Fruit fly (Drosophila melanogaster) Kc167 (cell line): ENCODE results near the gene CG12104.

Experiments
- Myc ChIP-seq: fragments of >200 bp; optimal IDR thresholded peaks from 2 replicates; lab custom pipeline; 2017; ENCODE audit warnings: missing external identifiers
- Sin3A ChIP-seq: fragments of >200 bp; optimal IDR thresholded peaks from 2 replicates; lab custom pipeline; 2018; ENCODE audit warnings: missing external identifiers
- psq ChIP-seq: fragments of >200 bp; optimal IDR thresholded peaks from 2 replicates; lab custom pipeline; 2017; ENCODE audit warnings: missing external identifiers
- ttk ChIP-seq: sonication (Bioruptor generic); optimal IDR thresholded peaks from 2 replicates; lab custom pipeline; 2017; ENCODE audit warnings: missing external identifiers

DNA sequence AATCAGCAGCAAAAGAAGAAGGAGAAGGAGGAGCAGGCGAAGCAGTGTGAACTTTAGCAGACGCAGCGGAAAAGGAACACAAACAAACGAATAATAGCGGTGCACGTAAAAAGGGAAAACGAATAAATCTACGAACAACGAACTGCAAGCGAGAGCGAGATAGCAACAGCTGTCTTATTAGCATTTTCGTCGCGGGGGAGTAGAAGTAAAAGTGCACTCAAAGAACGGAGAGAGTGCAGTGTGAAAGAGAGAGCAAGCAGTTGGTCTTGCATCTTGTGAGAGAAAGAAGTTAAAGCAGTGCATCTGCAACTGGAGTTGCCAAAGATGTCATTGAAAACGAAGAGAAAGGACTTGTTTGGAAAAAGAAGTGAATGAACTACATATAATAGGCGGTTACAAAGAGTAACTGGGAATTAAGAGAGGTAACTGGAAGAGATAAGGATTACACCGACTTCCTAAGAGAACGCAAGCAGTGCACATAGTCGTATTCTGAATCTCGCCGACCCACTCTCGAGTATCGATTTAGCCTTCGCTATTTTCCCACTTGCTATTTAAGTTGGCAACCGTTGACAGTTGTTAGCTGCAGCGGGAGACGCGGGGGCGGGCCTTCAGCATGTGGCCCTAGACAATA, 9.5 kb downstream of the CG12104 start:
- no peak for TF ChIP-seq Myc (lab: Kevin White, UChicago)
- no peak for TF ChIP-seq ttk
- no peak for TF ChIP-seq psq
- no peak for TF ChIP-seq Sin3A
